Fruit fly (Drosophila melanogaster) whole organism, embryonic: Measurements from ENCODE around the gene Grd.

Experiments
- CG10147 ChIP-seq: fragments of 200-800 bp; sonication (Bioruptor generic); optimal IDR thresholded peaks from 2 replicates; lab custom pipeline; 2019; ENCODE audit warnings: missing biosample characterization, mild to moderate bottlenecking, missing genetic modification characterization, moderate library complexity
- CG10959 ChIP-seq: fragments of 200-800 bp; sonication (Bioruptor generic); IDR thresholded peaks from 2 replicates; pipeline ENCODE4 v1.3.6; 2022; ENCODE audit warnings: missing biosample characterization, missing genetic modification characterization
- CG12219 ChIP-seq: fragments of 200-800 bp; sonication (Bioruptor generic); optimal IDR thresholded peaks from 3 replicates; lab custom pipeline; 2018; ENCODE audit warnings: missing biosample characterization, mild to moderate bottlenecking, missing genetic modification characterization
- CG14441 ChIP-seq: fragments of 200-800 bp; sonication (Bioruptor generic); IDR thresholded peaks from 2 replicates; pipeline ENCODE4 v1.3.6; 2022; ENCODE audit warnings: missing biosample characterization, missing genetic modification characterization
- CG1529 ChIP-seq: fragments of 200-800 bp; sonication (Bioruptor generic); optimal IDR thresholded peaks from 3 replicates; lab custom pipeline; 2018; ENCODE audit warnings: missing biosample characterization, missing genetic modification characterization
- CG17359 ChIP-seq: fragments of 200-800 bp; sonication (Bioruptor generic); optimal IDR thresholded peaks from 3 replicates; lab custom pipeline; 2018; ENCODE audit warnings: missing biosample characterization, mild to moderate bottlenecking, missing genetic modification characterization, moderate library complexity
- CG17385 ChIP-seq: fragments of 200-800 bp; sonication (Bioruptor generic); optimal IDR thresholded peaks from 3 replicates; lab custom pipeline; 2018; ENCODE audit warnings: missing biosample characterization, mild to moderate bottlenecking, missing genetic modification characterization
- CG18476 ChIP-seq: fragments of 200-800 bp; sonication (Bioruptor generic); optimal IDR thresholded peaks from 2 replicates; lab custom pipeline; 2016; ENCODE audit warnings: missing biosample characterization, mild to moderate bottlenecking, missing genetic modification characterization
- CG2116 ChIP-seq: fragments of 200-800 bp; sonication (Bioruptor generic); optimal IDR thresholded peaks from 3 replicates; lab custom pipeline; 2018; ENCODE audit warnings: missing biosample characterization, mild to moderate bottlenecking, missing genetic modification characterization
- CG2199 ChIP-seq: fragments of 200-800 bp; sonication (Bioruptor generic); IDR thresholded peaks from 3 replicates; pipeline ENCODE4 v1.3.6; 2022; ENCODE audit warnings: missing biosample characterization, missing genetic modification characterization
- CG2202 ChIP-seq: fragments of 200-800 bp; sonication (Bioruptor generic); optimal IDR thresholded peaks from 2 replicates; lab custom pipeline; 2018; ENCODE audit warnings: missing biosample characterization, mild to moderate bottlenecking, missing genetic modification characterization
- CG2889 ChIP-seq: fragments of 200-800 bp; sonication (Bioruptor generic); IDR thresholded peaks from 3 replicates; pipeline ENCODE4 v1.3.6; 2022; ENCODE audit warnings: missing biosample characterization, missing genetic modification characterization
- CG31365 ChIP-seq: fragments of 200-800 bp; sonication (Bioruptor generic); optimal IDR thresholded peaks from 2 replicates; lab custom pipeline; 2018; ENCODE audit warnings: missing biosample characterization, mild to moderate bottlenecking, missing genetic modification characterization
- CG32767 ChIP-seq: fragments of 200-800 bp; sonication (Bioruptor generic); IDR thresholded peaks from 2 replicates; pipeline ENCODE4 v1.3.6; 2022; ENCODE audit warnings: missing biosample characterization, missing genetic modification characterization
- CG34422 ChIP-seq: fragments of 200-800 bp; sonication (Bioruptor generic); IDR thresholded peaks from 3 replicates; pipeline ENCODE4 v1.3.6; 2022; ENCODE audit warnings: missing biosample characterization, missing genetic modification characterization
- CG4282 ChIP-seq: fragments of 200-800 bp; sonication (Bioruptor generic); optimal IDR thresholded peaks from 2 replicates; lab custom pipeline; 2016; ENCODE audit warnings: missing biosample characterization, missing genetic modification characterization
- CG4404 ChIP-seq: fragments of 200-800 bp; sonication (Bioruptor generic); IDR thresholded peaks from 2 replicates; pipeline ENCODE4 v1.3.6; 2022; ENCODE audit warnings: missing biosample characterization, missing genetic modification characterization
- CG6175 ChIP-seq: fragments of 200-800 bp; sonication (Bioruptor generic); IDR thresholded peaks from 3 replicates; pipeline ENCODE4 v1.3.6; 2022; ENCODE audit warnings: missing biosample characterization, missing genetic modification characterization
- CG6254 ChIP-seq: fragments of 200-800 bp; sonication (Bioruptor generic); optimal IDR thresholded peaks from 3 replicates; lab custom pipeline; 2017; ENCODE audit warnings: mild to moderate bottlenecking, missing biosample characterization, missing genetic modification reagents, missing genetic modification characterization
- CG7556 ChIP-seq: fragments of 200-800 bp; sonication (Bioruptor generic); optimal IDR thresholded peaks from 2 replicates; lab custom pipeline; 2017; ENCODE audit warnings: missing biosample characterization, mild to moderate bottlenecking, missing genetic modification characterization
- CHES-1-like ChIP-seq: fragments of 200-800 bp; sonication (Bioruptor generic); optimal IDR thresholded peaks from 2 replicates; lab custom pipeline; 2016; ENCODE audit warnings: missing biosample characterization, missing genetic modification characterization
- CoRest ChIP-seq: fragments of 200-800 bp; sonication (Bioruptor generic); optimal IDR thresholded peaks from 3 replicates; lab custom pipeline; 2018; ENCODE audit warnings: missing biosample characterization, mild to moderate bottlenecking, missing genetic modification characterization, moderate library complexity
- D19A ChIP-seq: fragments of 200-800 bp; optimal IDR thresholded peaks from 3 replicates; lab custom pipeline; 2019; ENCODE audit warnings: missing biosample characterization, mild to moderate bottlenecking, missing genetic modification characterization, moderate library complexity
- Ets97D ChIP-seq: fragments of 200-800 bp; sonication (Bioruptor generic); optimal IDR thresholded peaks from 3 replicates; lab custom pipeline; 2016; ENCODE audit warnings: missing biosample characterization, missing genetic modification characterization
- Hmx ChIP-seq: fragments of 200-800 bp; sonication (Bioruptor generic); optimal IDR thresholded peaks from 2 replicates; lab custom pipeline; 2016; ENCODE audit warnings: missing biosample characterization, missing genetic modification characterization
- Hr78 ChIP-seq, 2 experiments: fragments of 200-800 bp in 1 of 2; fragments of >200 bp in 1 of 2; sonication (Bioruptor generic) in 1 of 2; optimal IDR thresholded peaks; 2 replicates each; lab custom pipeline; 2017 to 2019; ENCODE audit warnings: missing biosample characterization in 2 of 2, missing genetic modification characterization in 2 of 2, mild to moderate bottlenecking in 1 of 2, moderate library complexity in 1 of 2
- Med ChIP-seq: fragments of 200-800 bp; sonication (Bioruptor generic); peaks from one replicate; lab custom pipeline; 2016; ENCODE audit warnings: missing biosample characterization, missing genetic modification characterization, mild to moderate bottlenecking, inconsistent platforms, moderate library complexity
- Sry-β ChIP-seq: fragments of 200-800 bp; sonication (Bioruptor generic); optimal IDR thresholded peaks from 2 replicates; lab custom pipeline; 2018; ENCODE audit warnings: missing biosample characterization, mild to moderate bottlenecking, missing genetic modification characterization, moderate library complexity
- ab ChIP-seq: fragments of 200-800 bp; sonication (Bioruptor generic); optimal IDR thresholded peaks from 2 replicates; lab custom pipeline; 2016; ENCODE audit warnings: missing biosample characterization, missing genetic modification characterization
- aop ChIP-seq: fragments of 200-800 bp; sonication (Bioruptor generic); IDR thresholded peaks from 2 replicates; pipeline ENCODE4 v1.3.6; 2022; ENCODE audit warnings: missing biosample characterization, missing genetic modification characterization
- ato ChIP-seq: fragments of 200-800 bp; sonication (Bioruptor generic); IDR thresholded peaks from 2 replicates; pipeline ENCODE4 v1.3.6; 2022; ENCODE audit warnings: missing biosample characterization, missing genetic modification characterization; ENCODE audit not compliant: partially characterized antibody
- disco-r ChIP-seq: fragments of 200-800 bp; sonication (Bioruptor generic); optimal IDR thresholded peaks from 2 replicates; lab custom pipeline; 2016; ENCODE audit warnings: missing biosample characterization, missing genetic modification characterization
- fd96Cb ChIP-seq: fragments of 200-800 bp; sonication (Bioruptor generic); optimal IDR thresholded peaks from 2 replicates; lab custom pipeline; 2018; ENCODE audit warnings: missing biosample characterization, mild to moderate bottlenecking, missing genetic modification characterization, moderate library complexity
- fu2 ChIP-seq: fragments of 200-800 bp; sonication (Bioruptor generic); optimal IDR thresholded peaks from 2 replicates; lab custom pipeline; 2016; ENCODE audit warnings: missing biosample characterization, missing genetic modification characterization
- gce ChIP-seq: fragments of 200-800 bp; sonication (Bioruptor generic); IDR thresholded peaks from 3 replicates; pipeline ENCODE4 v1.3.6; 2022; ENCODE audit warnings: missing biosample characterization, missing genetic modification characterization
- gsb ChIP-seq: fragments of 200-800 bp; sonication (Bioruptor generic); IDR thresholded peaks from 2 replicates; pipeline ENCODE4 v1.3.6; 2022; ENCODE audit warnings: missing biosample characterization, missing genetic modification characterization
- hbn ChIP-seq: fragments of 200-800 bp; sonication (Bioruptor generic); IDR thresholded peaks from 2 replicates; pipeline ENCODE4 v1.3.6; 2022; ENCODE audit warnings: missing biosample characterization, missing genetic modification characterization; ENCODE audit not compliant: partially characterized antibody
- her ChIP-seq: fragments of 200-800 bp; sonication (Bioruptor generic); optimal IDR thresholded peaks from 2 replicates; lab custom pipeline; 2016; ENCODE audit warnings: missing biosample characterization, missing genetic modification characterization
- mirr ChIP-seq: fragments of 200-800 bp; sonication (Bioruptor generic); optimal IDR thresholded peaks from 3 replicates; lab custom pipeline; 2018; ENCODE audit warnings: missing biosample characterization, mild to moderate bottlenecking, missing genetic modification characterization
- oc ChIP-seq: fragments of 200-800 bp; sonication (Bioruptor generic); optimal IDR thresholded peaks from 2 replicates; lab custom pipeline; 2018; ENCODE audit warnings: missing biosample characterization, mild to moderate bottlenecking, missing genetic modification characterization, moderate library complexity
- p53 ChIP-seq: fragments of 200-800 bp; sonication (Bioruptor generic); optimal IDR thresholded peaks from 2 replicates; lab custom pipeline; 2016; ENCODE audit warnings: missing biosample characterization, missing genetic modification characterization
- pan ChIP-seq, 4 experiments: fragments of >200 bp in 3 of 4; fragments of 200-800 bp in 1 of 4; sonication (Bioruptor generic) in 1 of 4; optimal IDR thresholded peaks in 3 of 4; IDR thresholded peaks in 1 of 4; 2 replicates each; pipeline versions ENCODE4 v1.3.6 to Lab custom; 2017 to 2022; ENCODE audit warnings: missing biosample characterization in 2 of 4, missing genetic modification characterization in 2 of 4, mixed read lengths in 1 of 4
- row ChIP-seq: fragments of 200-800 bp; sonication (Bioruptor generic); IDR thresholded peaks from 3 replicates; pipeline ENCODE4 v1.3.6; 2022; ENCODE audit warnings: missing biosample characterization, missing genetic modification characterization
- sc ChIP-seq, 3 experiments: fragments of >200 bp in 2 of 3; fragments of 200-800 bp in 1 of 3; sonication (Bioruptor generic) in 1 of 3; optimal IDR thresholded peaks; 2 replicates in 2 of 3; 3 replicates in 1 of 3; lab custom pipeline; 2017; ENCODE audit warnings: mild to moderate bottlenecking in 1 of 3, missing biosample characterization in 1 of 3, missing genetic modification characterization in 1 of 3, missing genetic modification reagents in 1 of 3
- seq ChIP-seq: fragments of 200-800 bp; sonication (Bioruptor generic); IDR thresholded peaks from 2 replicates; pipeline ENCODE4 v1.3.6; 2022; ENCODE audit warnings: missing biosample characterization, missing genetic modification characterization
- sqz ChIP-seq: fragments of 200-800 bp; sonication (Bioruptor generic); optimal IDR thresholded peaks from 3 replicates; lab custom pipeline; 2018; ENCODE audit warnings: missing biosample characterization, mild to moderate bottlenecking, missing genetic modification characterization
- zfh1 ChIP-seq: fragments of 200-800 bp; sonication (Bioruptor generic); IDR thresholded peaks from 3 replicates; pipeline ENCODE4 v1.3.6; 2022; ENCODE audit warnings: missing biosample characterization, missing genetic modification characterization

Grd gene

dm6 chr3L:17856655-17857479 is 33.7 kb downstream of the Grd start, which contains the start of gene CG5535 (continued):
- peak; percentile 63 for TF ChIP-seq CG2202 (tag; lab: Kevin White, UChicago)
- peak; percentile 44 for TF ChIP-seq Hmx
- TF ChIP-seq CG32767 (GFP tag; lab: Robert Waterston, UW), result 0 out of 2 replicates have a peak, but pooled peaks have one; percentile 15
- peak; percentile 42 for TF ChIP-seq CG18476
- peak; percentile 86 for TF ChIP-seq CG10147
- TF ChIP-seq CG2116 (GFP tag; lab: Kevin White, UChicago), result peak; percentile 32
- peak; percentile 76; the same call in 2 of the 3 replicates for TF ChIP-seq zfh1
- TF ChIP-seq gsb (GFP tag; lab: Robert Waterston, UW), result peak; percentile 7
- peak; percentile 76 for TF ChIP-seq fd96Cb (tag; lab: Kevin White, UChicago)
- TF ChIP-seq CG6254 (GFP tag; lab: Kevin White, UChicago), result peak; percentile 41
- peak; percentile 35; the same call in 1 of the 3 replicates for TF ChIP-seq CG6175 (GFP tag; lab: Robert Waterston, UW)
- TF ChIP-seq CG31365 (tag; lab: Kevin White, UChicago), result peak; percentile 43
- peak; percentile 93 for TF ChIP-seq Med (GFP tag; lab: Kevin White, UChicago)
- peak; percentile 88 for TF ChIP-seq row (GFP tag; lab: Robert Waterston, UW)
- TF ChIP-seq Sry-β (GFP tag; lab: Kevin White, UChicago), result peak; percentile 27
- no peak for TF ChIP-seq oc
- TF ChIP-seq CG4282 (GFP tag; lab: Kevin White, UChicago), result no peak
- TF ChIP-seq CG34422 (GFP tag; lab: Robert Waterston, UW), result peak; percentile 62
- TF ChIP-seq CG17385, result peak; percentile 80
- no peak for TF ChIP-seq hbn (GFP tag; lab: Robert Waterston, UW)
- no peak for TF ChIP-seq ato
- TF ChIP-seq D19A (tag; lab: Kevin White, UChicago), result peak; percentile 75
- TF ChIP-seq CG4404 (GFP tag; lab: Robert Waterston, UW), result peak; percentile 25; the same call in 1 of the 2 replicates
- peak; percentile 36 for TF ChIP-seq mirr (GFP tag; lab: Kevin White, UChicago)
- peak; percentile 68; the same call in 1 of the 2 replicates for TF ChIP-seq aop (GFP tag; lab: Robert Waterston, UW)
- TF ChIP-seq CoRest (tag; lab: Kevin White, UChicago), result peak; percentile 93
- TF ChIP-seq sc (optimal IDR thresholded peaks at IDR 0.05; lab: Kevin White, UChicago), result no peak
- peak; percentile 84 for TF ChIP-seq sc (GFP tag; optimal IDR thresholded peaks at IDR 0.05; lab: Kevin White, UChicago)
- peak; percentile 72 for TF ChIP-seq her (GFP tag; lab: Kevin White, UChicago)
- no peak for TF ChIP-seq disco-r (GFP tag; lab: Kevin White, UChicago)
- TF ChIP-seq CG1529, result peak; percentile 68
- 0 out of 3 replicates have a peak, but pooled peaks have one; percentile 23 for TF ChIP-seq CG2889 (GFP tag; lab: Robert Waterston, UW)
- TF ChIP-seq CG10959 (GFP tag; lab: Robert Waterston, UW), result peak; percentile 49; the same call in 1 of the 2 replicates
- peak; percentile 49 for TF ChIP-seq seq (GFP tag; lab: Robert Waterston, UW)
- no peak for TF ChIP-seq p53
- TF ChIP-seq CG7556 (GFP tag; lab: Kevin White, UChicago), result peak; percentile 97
- TF ChIP-seq pan (optimal IDR thresholded peaks at IDR 0.05; lab: Kevin White, UChicago), result no peak
- TF ChIP-seq pan (GFP tag; optimal IDR thresholded peaks at IDR 0.05 in 1 of 2, IDR thresholded peaks at IDR 0.05 in 1 of 2), result peak in 1 of 2 experiments; percentile 61
- peak; percentile 74 for TF ChIP-seq CG2199 (GFP tag; lab: Robert Waterston, UW)
- TF ChIP-seq CG14441 (GFP tag; lab: Robert Waterston, UW), result peak; percentile 76
- no peak for TF ChIP-seq ab (GFP tag; lab: Kevin White, UChicago)
- peak; percentile 58; the same call in 2 of the 3 replicates for TF ChIP-seq gce
- peak; percentile 14 for TF ChIP-seq fu2 (GFP tag; lab: Kevin White, UChicago)
- no peak for TF ChIP-seq sqz (GFP tag; lab: Kevin White, UChicago)
- TF ChIP-seq CG12219, result peak; percentile 49
- no peak for TF ChIP-seq Ets97D (GFP tag; lab: Kevin White, UChicago)
- peak; percentile 59 for TF ChIP-seq CG17359 (tag; lab: Kevin White, UChicago)
- peak in 1 of 2 experiments; percentile 77 for TF ChIP-seq Hr78 (GFP tag; optimal IDR thresholded peaks at IDR 0.05; lab: Kevin White, UChicago)
- no peak for TF ChIP-seq CHES-1-like
